Fruit fly (Drosophila melanogaster) whole organism, wandering third instar larva: ENCODE results near the gene CG12998.

Source experiments
- CG32264 ChIP-seq: fragments of 200-800 bp; sonication (Bioruptor generic); optimal IDR thresholded peaks from 2 replicates; lab custom pipeline; 2016; ENCODE audit warnings: missing biosample characterization, missing genetic modification characterization
- Dfd ChIP-seq: fragments of >200 bp; optimal IDR thresholded peaks from 2 replicates; lab custom pipeline; 2017; ENCODE audit warnings: missing biosample characterization, missing genetic modification characterization
- N ChIP-seq: fragments of >200 bp; optimal IDR thresholded peaks from 2 replicates; lab custom pipeline; 2018; ENCODE audit warnings: missing biosample characterization, missing external identifiers, missing genetic modification characterization
- dmrt93B ChIP-seq: fragments of 200-800 bp; sonication (Bioruptor generic); optimal IDR thresholded peaks from 2 replicates; lab custom pipeline; 2018; ENCODE audit warnings: missing biosample characterization, mild to moderate bottlenecking, missing genetic modification characterization
- fru ChIP-seq: fragments of 200-800 bp; sonication (Bioruptor generic); optimal IDR thresholded peaks from 3 replicates; lab custom pipeline; 2016; ENCODE audit warnings: missing biosample characterization, mild to moderate bottlenecking, missing genetic modification characterization
- h ChIP-seq: fragments of 200-800 bp; sonication (Bioruptor generic); optimal IDR thresholded peaks from 3 replicates; lab custom pipeline; 2016; ENCODE audit warnings: missing biosample characterization, mild to moderate bottlenecking, missing genetic modification characterization
- jim ChIP-seq: fragments of 175-275, 200-325 bp; sonication (Bioruptor generic); optimal IDR thresholded peaks from 2 replicates; lab custom pipeline; 2016; ENCODE audit warnings: missing biosample characterization, mild to moderate bottlenecking, missing genetic modification characterization
- psq ChIP-seq: fragments of 200-800 bp; sonication (Bioruptor generic); optimal IDR thresholded peaks from 3 replicates; lab custom pipeline; 2017; ENCODE audit warnings: missing biosample characterization, mild to moderate bottlenecking, missing genetic modification characterization, moderate library complexity
- sv ChIP-seq: fragments of 200-800 bp; sonication (Bioruptor generic); optimal IDR thresholded peaks from 3 replicates; lab custom pipeline; 2016; ENCODE audit warnings: missing biosample characterization, missing genetic modification characterization

- peak; percentile 97 for TF ChIP-seq Dfd (GFP tag; lab: Kevin White, UChicago)
- no peak for TF ChIP-seq h (GFP tag; lab: Kevin White, UChicago)
- no peak for TF ChIP-seq N (GFP tag; lab: Kevin White, UChicago)
- TF ChIP-seq psq (GFP tag; lab: Kevin White, UChicago) = no peak
- no peak for TF ChIP-seq dmrt93B (GFP tag; lab: Kevin White, UChicago)
- no peak for TF ChIP-seq sv (GFP tag; lab: Kevin White, UChicago)
- no peak for TF ChIP-seq jim (GFP tag; lab: Kevin White, UChicago)
- TF ChIP-seq fru = no peak
- no peak for TF ChIP-seq CG32264 (GFP tag; lab: Kevin White, UChicago)
Observed at dm6 chrX:17218232-17218951, at the start of gene CG12998.
